Worm (Caenorhabditis elegans): ENCODE data around the gene wdr-54.

DNA sequence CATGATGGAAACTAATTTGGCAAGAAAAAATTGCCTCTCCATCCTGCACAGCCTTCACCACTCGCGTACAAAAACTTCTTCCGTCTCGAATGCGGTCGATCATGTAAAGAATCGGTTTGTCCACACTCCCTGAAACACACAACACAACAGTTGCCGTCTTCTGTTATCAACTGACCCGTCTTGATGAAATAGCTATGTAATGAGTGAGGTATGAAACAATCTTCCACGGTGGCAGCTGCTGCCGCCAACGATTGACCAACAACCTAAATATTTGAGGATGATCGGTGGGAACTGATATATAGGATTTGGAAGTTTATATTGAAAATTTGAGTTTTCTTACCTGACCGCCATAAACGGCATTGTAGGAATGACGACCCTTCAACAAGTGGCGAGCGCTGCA lies 16.4 kb upstream of the wdr-54 start:
- TF ChIP-seq ama-1 (optimal IDR thresholded peaks at IDR 0.05): no peak
- TF ChIP-seq flt-1 (GFP tag; IDR thresholded peaks at IDR 0.05): no peak
